Fruit fly (Drosophila melanogaster): ENCODE measurements around the gene CG6055.

CG6055 gene

dm6 chr2L:7448371-7448770 is 18.0 kb upstream of the CG6055 start:
- TF ChIP-seq CG9948 (tag; optimal IDR thresholded peaks at IDR 0.05) (no peak), EcR (GFP tag; optimal IDR thresholded peaks at IDR 0.05) (peak; percentile 41)

dm6 chr2L:7450966-7451365 is 15.4 kb upstream of the CG6055 start, which contains the start of gene santa-maria:
Gene santa-maria (minus strand): TSS chr2L:7451244.
- TF ChIP-seq Ets98B (GFP tag; IDR thresholded peaks at IDR 0.05): no peak
- TF ChIP-seq rn (GFP tag; IDR thresholded peaks at IDR 0.05): 0 out of 2 replicates have a peak, but pooled peaks have one; percentile 13
- no peak for TF ChIP-seq CG10348 (GFP tag; IDR thresholded peaks at IDR 0.05)
- TF ChIP-seq CG15710 (tag; optimal IDR thresholded peaks at IDR 0.05): no peak
- 0 out of 2 replicates have a peak, but pooled peaks have one; percentile 19 for TF ChIP-seq CG12605 (GFP tag; IDR thresholded peaks at IDR 0.05)
- peak; percentile 72 for TF ChIP-seq CG13204 (GFP tag; optimal IDR thresholded peaks at IDR 0.05)
- TF ChIP-seq gl (tag; optimal IDR thresholded peaks at IDR 0.05): no peak

- TF ChIP-seq CG8301 (tag; optimal IDR thresholded peaks at IDR 0.05) (no peak), D1 (tag; optimal IDR thresholded peaks at IDR 0.05) (peak; percentile 1), gl (tag; optimal IDR thresholded peaks at IDR 0.05) (no peak), Pif1A (GFP tag; optimal IDR thresholded peaks at IDR 0.05) (no peak), EcR (GFP tag; optimal IDR thresholded peaks at IDR 0.05) (no peak), CG17806 (tag; optimal IDR thresholded peaks at IDR 0.05) (no peak)
Measured at dm6 chr2L:7452093-7452492, 14.2 kb upstream of the CG6055 start.

dm6 chr2L:7454112-7454511 is 12.2 kb upstream of the CG6055 start, which contains the start of gene Gr28a:
Gene Gr28a (minus strand): TSS chr2L:7454212.
- TF ChIP-seq CG32121 (GFP tag; IDR thresholded peaks at IDR 0.05) (no peak), CG13204 (GFP tag; optimal IDR thresholded peaks at IDR 0.05) (no peak), CG8159 (tag; optimal IDR thresholded peaks at IDR 0.05) (no peak), CG4496 (GFP tag; IDR thresholded peaks at IDR 0.05) (no peak), CG12605 (GFP tag; IDR thresholded peaks at IDR 0.05) (no peak), Pif1B (GFP tag; optimal IDR thresholded peaks at IDR 0.05) (no peak), gl (tag; optimal IDR thresholded peaks at IDR 0.05) (no peak), fd96Ca (GFP tag; IDR thresholded peaks at IDR 0.05) (no peak)

dm6 chr2L:7462147-7462546 is 4.2 kb upstream of the CG6055 start, which contains the start of gene Gr28b:
Gene Gr28b (minus strand): TSS chr2L:7462247.
- TF ChIP-seq CG8301 (tag; optimal IDR thresholded peaks at IDR 0.05) (no peak), Pif1A (GFP tag; optimal IDR thresholded peaks at IDR 0.05) (no peak), CG32121 (GFP tag; IDR thresholded peaks at IDR 0.05) (no peak), D1 (tag; optimal IDR thresholded peaks at IDR 0.05) (no peak), CG15710 (tag; optimal IDR thresholded peaks at IDR 0.05) (no peak), rn (GFP tag; IDR thresholded peaks at IDR 0.05) (no peak), EcR (GFP tag; optimal IDR thresholded peaks at IDR 0.05) (no peak), Snoo (tag; optimal IDR thresholded peaks at IDR 0.05) (no peak)

dm6 chr2L:7473248-7473647 is 6.9 kb downstream of the CG6055 start:
- TF ChIP-seq CG4496 (GFP tag; IDR thresholded peaks at IDR 0.05): no peak
- no peak for TF ChIP-seq CG8301 (tag; optimal IDR thresholded peaks at IDR 0.05)
- no peak for TF ChIP-seq D1 (tag; optimal IDR thresholded peaks at IDR 0.05)
- TF ChIP-seq Snoo (tag; optimal IDR thresholded peaks at IDR 0.05): no peak
- no peak for TF ChIP-seq CG8159 (tag; optimal IDR thresholded peaks at IDR 0.05)
- TF ChIP-seq EcR (GFP tag; optimal IDR thresholded peaks at IDR 0.05): no peak
- TF ChIP-seq CG32121 (GFP tag; IDR thresholded peaks at IDR 0.05): no peak

- TF ChIP-seq CG13204 (GFP tag; optimal IDR thresholded peaks at IDR 0.05) (no peak), CG32121 (GFP tag; IDR thresholded peaks at IDR 0.05) (no peak), CG34367 (tag; optimal IDR thresholded peaks at IDR 0.05) (no peak), fd96Ca (GFP tag; IDR thresholded peaks at IDR 0.05) (no peak), CG8301 (tag; optimal IDR thresholded peaks at IDR 0.05) (no peak), CG14655 (GFP tag; optimal IDR thresholded peaks at IDR 0.05) (no peak), CG17806 (tag; optimal IDR thresholded peaks at IDR 0.05) (no peak), EcR (GFP tag; optimal IDR thresholded peaks at IDR 0.05) (no peak), rn (GFP tag; IDR thresholded peaks at IDR 0.05) (no peak), Pif1A (GFP tag; optimal IDR thresholded peaks at IDR 0.05) (no peak), D1 (tag; optimal IDR thresholded peaks at IDR 0.05) (no peak), Pif1B (GFP tag; optimal IDR thresholded peaks at IDR 0.05) (no peak)
Measured at dm6 chr2L:7474404-7474803, 8.1 kb downstream of the CG6055 start, which contains the start of gene CG6441. Gene CG6441 (plus strand): TSS chr2L:7474704.

- TF ChIP-seq rn (GFP tag; IDR thresholded peaks at IDR 0.05) (no peak), D1 (tag; optimal IDR thresholded peaks at IDR 0.05) (no peak), CG13204 (GFP tag; optimal IDR thresholded peaks at IDR 0.05) (no peak), CG14655 (GFP tag; optimal IDR thresholded peaks at IDR 0.05) (no peak), gl (tag; optimal IDR thresholded peaks at IDR 0.05) (no peak), CG8159 (tag; optimal IDR thresholded peaks at IDR 0.05) (no peak), CG8301 (tag; optimal IDR thresholded peaks at IDR 0.05) (no peak), CG17806 (tag; optimal IDR thresholded peaks at IDR 0.05) (no peak), Ets98B (GFP tag; IDR thresholded peaks at IDR 0.05) (no peak), CG34367 (tag; optimal IDR thresholded peaks at IDR 0.05) (no peak), CG32121 (GFP tag; IDR thresholded peaks at IDR 0.05) (no peak), CG15710 (tag; optimal IDR thresholded peaks at IDR 0.05) (no peak), Pif1B (GFP tag; optimal IDR thresholded peaks at IDR 0.05) (no peak), Snoo (tag; optimal IDR thresholded peaks at IDR 0.05) (no peak), Pif1A (GFP tag; optimal IDR thresholded peaks at IDR 0.05) (no peak), CG10348 (GFP tag; IDR thresholded peaks at IDR 0.05) (no peak), CG4496 (GFP tag; IDR thresholded peaks at IDR 0.05) (no peak), fd96Ca (GFP tag; IDR thresholded peaks at IDR 0.05) (no peak), CG12605 (GFP tag; IDR thresholded peaks at IDR 0.05) (no peak), CG9948 (tag; optimal IDR thresholded peaks at IDR 0.05) (no peak)
Measured at dm6 chr2L:7486222-7486621, 19.9 kb downstream of the CG6055 start.
